Worm (Caenorhabditis elegans): ENCODE data around the gene lec-4.

DNA sequence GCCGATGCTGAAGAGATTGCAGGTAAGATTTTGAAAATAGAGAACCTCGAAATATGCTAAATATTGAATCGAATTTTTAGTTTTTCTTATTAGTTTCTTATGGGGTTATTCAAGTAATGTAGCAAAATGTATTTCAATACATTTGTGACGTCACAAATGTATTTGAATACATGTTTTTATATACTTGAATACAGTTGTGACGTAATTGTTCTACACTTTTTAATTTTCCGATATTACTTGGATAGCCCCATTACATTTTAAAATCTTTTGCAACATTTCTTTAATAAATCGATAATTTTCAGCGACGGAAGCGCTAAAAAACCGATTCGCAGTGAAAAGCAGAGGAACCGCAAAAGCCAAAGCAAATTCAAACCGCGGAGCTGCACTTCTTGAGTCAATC, 34.8 kb downstream of the lec-4 start:
- TF ChIP-seq ama-1 (optimal IDR thresholded peaks at IDR 0.05) (no peak), sem-4 (tag; optimal IDR thresholded peaks at IDR 0.05) (no peak), mab-5 (tag; optimal IDR thresholded peaks at IDR 0.05) (no peak), lin-13 (GFP tag; optimal IDR thresholded peaks at IDR 0.05) (no peak), C34F6.9 (tag; optimal IDR thresholded peaks at IDR 0.05) (no peak), lin-11 (tag; optimal IDR thresholded peaks at IDR 0.05) (no peak), skn-1 (tag; optimal IDR thresholded peaks at IDR 0.05) (no peak), zag-1 (tag; optimal IDR thresholded peaks at IDR 0.05) (no peak), mdl-1 (tag; optimal IDR thresholded peaks at IDR 0.05) (no peak), lsy-2 (tag; optimal IDR thresholded peaks at IDR 0.05) (no peak)
